Fruit fly (Drosophila melanogaster) whole organism, embryonic: ENCODE results near the gene CG4658.

Experiments
- Antp ChIP-seq: fragments of 200-800 bp; sonication (Bioruptor generic); optimal IDR thresholded peaks from 3 replicates; lab custom pipeline; 2016; ENCODE audit warnings: missing biosample characterization, missing genetic modification characterization
- CG10274 ChIP-seq: fragments of 200-800 bp; sonication (Bioruptor generic); optimal IDR thresholded peaks from 3 replicates; lab custom pipeline; 2017; ENCODE audit warnings: missing biosample characterization, mild to moderate bottlenecking, missing genetic modification characterization
- CG10462 ChIP-seq: fragments of 200-800 bp; sonication (Bioruptor generic); optimal IDR thresholded peaks from 2 replicates; lab custom pipeline; 2016; ENCODE audit warnings: missing biosample characterization, missing genetic modification characterization
- CG10959 ChIP-seq: fragments of 200-800 bp; sonication (Bioruptor generic); IDR thresholded peaks from 2 replicates; pipeline ENCODE4 v1.3.6; 2022; ENCODE audit warnings: missing biosample characterization, missing genetic modification characterization
- CG11398 ChIP-seq: fragments of 200-800 bp; sonication (Bioruptor generic); optimal IDR thresholded peaks from 2 replicates; lab custom pipeline; 2016; ENCODE audit warnings: missing biosample characterization, missing genetic modification characterization
- CG12219 ChIP-seq: fragments of 200-800 bp; sonication (Bioruptor generic); optimal IDR thresholded peaks from 3 replicates; lab custom pipeline; 2018; ENCODE audit warnings: missing biosample characterization, mild to moderate bottlenecking, missing genetic modification characterization
- CG12236 ChIP-seq: fragments of 200-800 bp; sonication (Bioruptor generic); optimal IDR thresholded peaks from 2 replicates; lab custom pipeline; 2016; ENCODE audit warnings: missing biosample characterization, missing genetic modification characterization
- CG12744 ChIP-seq: fragments of 200-800 bp; sonication (Bioruptor generic); optimal IDR thresholded peaks from 2 replicates; lab custom pipeline; 2016; ENCODE audit warnings: missing biosample characterization, missing genetic modification characterization
- CG13123 ChIP-seq: fragments of 200-800 bp; sonication (Bioruptor generic); optimal IDR thresholded peaks from 2 replicates; lab custom pipeline; 2016; ENCODE audit warnings: missing biosample characterization, missing genetic modification characterization
- CG14441 ChIP-seq: fragments of 200-800 bp; sonication (Bioruptor generic); IDR thresholded peaks from 2 replicates; pipeline ENCODE4 v1.3.6; 2022; ENCODE audit warnings: missing biosample characterization, missing genetic modification characterization
- CG14965 ChIP-seq: fragments of 200-800 bp; sonication (Bioruptor generic); optimal IDR thresholded peaks from 2 replicates; lab custom pipeline; 2016; ENCODE audit warnings: missing biosample characterization, missing genetic modification characterization, borderline replicate concordance
- CG15514 ChIP-seq: fragments of 200-800 bp; sonication (Bioruptor generic); optimal IDR thresholded peaks from 3 replicates; lab custom pipeline; 2017; ENCODE audit warnings: missing biosample characterization, missing genetic modification characterization, mild to moderate bottlenecking, moderate library complexity, missing genetic modification reagents
- CG17612 ChIP-seq: fragments of 200-800 bp; sonication (Bioruptor generic); IDR thresholded peaks from 2 replicates; pipeline ENCODE4 v1.3.6; 2022; ENCODE audit warnings: missing biosample characterization, missing genetic modification characterization
- CG2678 ChIP-seq: fragments of 200-800 bp; sonication (Bioruptor generic); optimal IDR thresholded peaks from 3 replicates; lab custom pipeline; 2019; ENCODE audit warnings: missing biosample characterization, mild to moderate bottlenecking, missing genetic modification characterization, moderate library complexity
- CG34422 ChIP-seq: fragments of 200-800 bp; sonication (Bioruptor generic); IDR thresholded peaks from 3 replicates; pipeline ENCODE4 v1.3.6; 2022; ENCODE audit warnings: missing biosample characterization, missing genetic modification characterization
- CG42726 ChIP-seq: fragments of 200-800 bp; sonication (Bioruptor generic); IDR thresholded peaks from 2 replicates; pipeline ENCODE4 v1.3.6; 2022; ENCODE audit warnings: missing biosample characterization, missing genetic modification characterization; ENCODE audit not compliant: partially characterized antibody
- CG4282 ChIP-seq: fragments of 200-800 bp; sonication (Bioruptor generic); optimal IDR thresholded peaks from 2 replicates; lab custom pipeline; 2016; ENCODE audit warnings: missing biosample characterization, missing genetic modification characterization
- CG5180 ChIP-seq: fragments of 200-800 bp; sonication (Bioruptor generic); optimal IDR thresholded peaks from 3 replicates; lab custom pipeline; 2017; ENCODE audit warnings: missing biosample characterization, missing genetic modification characterization, mild to moderate bottlenecking, moderate library complexity, missing genetic modification reagents
- CG6683 ChIP-seq: fragments of 200-800 bp; sonication (Bioruptor generic); optimal IDR thresholded peaks from 2 replicates; lab custom pipeline; 2017; ENCODE audit warnings: missing biosample characterization, mild to moderate bottlenecking, missing genetic modification characterization, missing genetic modification reagents
- CG6854 ChIP-seq: fragments of 200-800 bp; sonication (Bioruptor generic); optimal IDR thresholded peaks from 3 replicates; lab custom pipeline; 2017; ENCODE audit warnings: missing biosample characterization, mild to moderate bottlenecking, missing genetic modification characterization
- CG7372 ChIP-seq: fragments of 200-800 bp; sonication (Bioruptor generic); IDR thresholded peaks from 2 replicates; pipeline ENCODE4 v1.3.6; 2022; ENCODE audit warnings: missing biosample characterization, missing genetic modification characterization
- CG7556 ChIP-seq: fragments of 200-800 bp; sonication (Bioruptor generic); optimal IDR thresholded peaks from 2 replicates; lab custom pipeline; 2017; ENCODE audit warnings: missing biosample characterization, mild to moderate bottlenecking, missing genetic modification characterization
- CG8765 ChIP-seq: fragments of 200-800 bp; sonication (Bioruptor generic); IDR thresholded peaks from 2 replicates; pipeline ENCODE4 v1.3.6; 2022; ENCODE audit warnings: missing biosample characterization, missing genetic modification characterization
- CG9437 ChIP-seq: fragments of 200-800 bp; sonication (Bioruptor generic); optimal IDR thresholded peaks from 2 replicates; lab custom pipeline; 2018; ENCODE audit warnings: missing biosample characterization, mild to moderate bottlenecking, missing genetic modification characterization
- CG9876 ChIP-seq: fragments of 200-800 bp; sonication (Bioruptor generic); optimal IDR thresholded peaks from 2 replicates; lab custom pipeline; 2016; ENCODE audit warnings: missing biosample characterization, missing genetic modification characterization
- Camta ChIP-seq: fragments of 200-800 bp; sonication (Bioruptor generic); optimal IDR thresholded peaks from 2 replicates; lab custom pipeline; 2016; ENCODE audit warnings: missing biosample characterization, missing genetic modification characterization
- Drgx ChIP-seq: fragments of 200-800 bp; sonication (Bioruptor generic); IDR thresholded peaks from 2 replicates; pipeline ENCODE4 v1.3.6; 2022; ENCODE audit warnings: missing biosample characterization, missing genetic modification characterization
- HmgD ChIP-seq: fragments of 200-800 bp; sonication (Bioruptor generic); optimal IDR thresholded peaks from 3 replicates; lab custom pipeline; 2016; ENCODE audit warnings: missing biosample characterization, missing genetic modification characterization
- Nf-YB ChIP-seq: fragments of 200-800 bp; sonication (Bioruptor generic); optimal IDR thresholded peaks from 3 replicates; lab custom pipeline; 2019; ENCODE audit warnings: missing biosample characterization, mild to moderate bottlenecking, missing genetic modification characterization, moderate library complexity
- Optix ChIP-seq: fragments of 200-800 bp; sonication (Bioruptor generic); IDR thresholded peaks from 3 replicates; pipeline ENCODE4 v1.3.6; 2022; ENCODE audit warnings: missing biosample characterization, missing genetic modification characterization
- ash1 ChIP-seq: fragments of 200-800 bp; sonication (Bioruptor generic); optimal IDR thresholded peaks from 2 replicates; lab custom pipeline; 2018; ENCODE audit warnings: missing biosample characterization, mild to moderate bottlenecking, missing genetic modification characterization
- br ChIP-seq: fragments of >200 bp; optimal IDR thresholded peaks from 2 replicates; lab custom pipeline; 2017
- cato ChIP-seq: fragments of 200-800 bp; sonication (Bioruptor generic); optimal IDR thresholded peaks from 2 replicates; lab custom pipeline; 2016; ENCODE audit warnings: missing biosample characterization, missing genetic modification characterization, borderline replicate concordance
- da ChIP-seq: fragments of 200-800 bp; sonication (Bioruptor generic); optimal IDR thresholded peaks from 2 replicates; lab custom pipeline; 2016; ENCODE audit warnings: missing biosample characterization, missing genetic modification characterization
- dmrt11E ChIP-seq: fragments of 200-800 bp; sonication (Bioruptor generic); optimal IDR thresholded peaks from 3 replicates; lab custom pipeline; 2018; ENCODE audit warnings: missing biosample characterization, mild to moderate bottlenecking, missing genetic modification characterization, moderate library complexity
- dmrt99B ChIP-seq: fragments of 200-800 bp; sonication (Bioruptor generic); optimal IDR thresholded peaks from 2 replicates; lab custom pipeline; 2018; ENCODE audit warnings: missing biosample characterization, mild to moderate bottlenecking, missing genetic modification characterization, moderate library complexity
- exex ChIP-seq: fragments of 200-800 bp; sonication (Bioruptor generic); optimal IDR thresholded peaks from 4 replicates; lab custom pipeline; 2018; ENCODE audit warnings: missing biosample characterization, mild to moderate bottlenecking, missing genetic modification characterization, moderate library complexity
- insv ChIP-seq, 2 experiments: fragments of 200-800 bp; sonication (Bioruptor generic); optimal IDR thresholded peaks; 3 replicates each; lab custom pipeline; 2016 to 2018; ENCODE audit warnings: missing biosample characterization in 2 of 2, missing genetic modification characterization in 2 of 2
- jigr1 ChIP-seq: fragments of 200-800 bp; sonication (Bioruptor generic); IDR thresholded peaks from 3 replicates; pipeline ENCODE4 v1.3.6; 2022; ENCODE audit warnings: missing biosample characterization, missing genetic modification characterization
- klu ChIP-seq: fragments of 200-800 bp; sonication (Bioruptor generic); IDR thresholded peaks from 2 replicates; pipeline ENCODE4 v1.3.6; 2022; ENCODE audit warnings: missing biosample characterization, missing genetic modification characterization
- kni ChIP-seq: fragments of 200-800 bp; sonication (Bioruptor generic); optimal IDR thresholded peaks from 3 replicates; lab custom pipeline; 2017; ENCODE audit warnings: mild to moderate bottlenecking, missing biosample characterization, missing genetic modification reagents, missing genetic modification characterization
- lov ChIP-seq, 2 experiments: fragments of 200-800 bp in 1 of 2; fragments of >200 bp in 1 of 2; sonication (Bioruptor generic) in 1 of 2; IDR thresholded peaks in 1 of 2; optimal IDR thresholded peaks in 1 of 2; 2 replicates in 1 of 2; 3 replicates in 1 of 2; pipeline versions ENCODE4 v1.3.6 to Lab custom; 2017 to 2022; ENCODE audit warnings: missing biosample characterization in 1 of 2, missing genetic modification characterization in 1 of 2
- pita ChIP-seq: fragments of 200-800 bp; sonication (Bioruptor generic); optimal IDR thresholded peaks from 2 replicates; lab custom pipeline; 2017; ENCODE audit warnings: missing biosample characterization, mild to moderate bottlenecking, missing genetic modification characterization
- salm ChIP-seq: fragments of 200-800 bp; sonication (Bioruptor generic); optimal IDR thresholded peaks from 2 replicates; lab custom pipeline; 2018; ENCODE audit warnings: missing biosample characterization, mild to moderate bottlenecking, missing genetic modification characterization
- sens-2 ChIP-seq: fragments of 200-800 bp; sonication (Bioruptor generic); IDR thresholded peaks from 2 replicates; pipeline ENCODE4 v1.3.6; 2022; ENCODE audit warnings: missing biosample characterization, missing genetic modification characterization
- slou ChIP-seq: fragments of 200-800 bp; sonication (Bioruptor generic); optimal IDR thresholded peaks from 3 replicates; lab custom pipeline; 2016; ENCODE audit warnings: missing biosample characterization, missing genetic modification characterization
- sug ChIP-seq: fragments of 200-800 bp; optimal IDR thresholded peaks from 2 replicates; lab custom pipeline; 2019; ENCODE audit warnings: missing biosample characterization, mild to moderate bottlenecking, missing genetic modification characterization, moderate library complexity
- usp ChIP-seq: fragments of >200 bp; optimal IDR thresholded peaks from 2 replicates; lab custom pipeline; 2017; ENCODE audit warnings: missing biosample characterization, missing genetic modification characterization
- zf30C ChIP-seq: fragments of 200-800 bp; sonication (Bioruptor generic); optimal IDR thresholded peaks from 3 replicates; lab custom pipeline; 2018; ENCODE audit warnings: missing biosample characterization, mild to moderate bottlenecking, missing genetic modification characterization

CG4658 gene

DNA sequence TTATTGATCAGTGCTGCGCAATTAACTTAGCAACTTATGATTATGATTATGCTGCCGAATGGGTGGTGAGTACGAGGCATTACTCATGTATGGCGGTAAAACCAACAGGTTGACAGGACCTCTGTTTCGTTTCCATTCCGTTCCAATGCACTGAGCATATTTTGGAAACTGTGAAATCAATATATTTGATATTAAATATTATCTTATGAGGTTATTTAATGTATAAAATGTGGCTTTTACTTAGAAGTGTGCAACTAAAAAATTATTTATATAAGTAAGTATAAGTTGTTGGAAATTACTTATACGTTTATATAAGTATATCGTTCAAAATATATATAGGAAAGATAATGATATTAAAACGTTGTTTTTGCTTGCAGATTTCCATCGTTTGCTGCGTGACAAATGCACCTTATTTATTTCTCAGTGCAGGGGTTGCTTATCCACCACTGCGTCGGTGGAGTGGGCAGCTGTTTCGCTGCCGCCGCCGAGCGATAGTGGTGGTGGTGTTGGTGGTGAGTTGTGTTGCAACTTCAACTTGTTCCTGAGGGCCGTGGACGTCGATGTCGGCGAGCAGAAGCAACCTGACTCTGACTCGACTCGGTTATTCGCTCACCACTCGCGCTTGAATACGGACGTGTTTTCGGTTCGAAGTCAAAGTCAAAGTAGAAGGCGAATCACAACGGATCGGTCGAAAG, 27.3 kb downstream of the CG4658 start, which contains the start of gene bib (continued):
- TF ChIP-seq CG14441 (GFP tag; lab: Robert Waterston, UW) (peak; percentile 58; the same call in 1 of the 2 replicates), CG7372 (GFP tag; lab: Robert Waterston, UW) (no peak), klu (no peak; the same call in 1 of the 2 replicates), CG6683 (GFP tag; lab: Kevin White, UChicago) (peak; percentile 65), CG10959 (GFP tag; lab: Robert Waterston, UW) (peak; percentile 79), jigr1 (GFP tag; lab: Robert Waterston, UW) (0 out of 3 replicates have a peak, but pooled peaks have one; percentile 15), CG6854 (GFP tag; lab: Kevin White, UChicago) (peak; percentile 67), Nf-YB (GFP tag; lab: Kevin White, UChicago) (peak; percentile 70), CG13123 (GFP tag; lab: Kevin White, UChicago) (peak; percentile 65), sug (tag; lab: Kevin White, UChicago) (no peak), CG11398 (GFP tag; lab: Kevin White, UChicago) (no peak), CG15514 (GFP tag; lab: Kevin White, UChicago) (peak; percentile 52), CG5180 (GFP tag; lab: Kevin White, UChicago) (peak; percentile 96), CG12219 (GFP tag; lab: Kevin White, UChicago) (peak; percentile 65), Antp (GFP tag; lab: Kevin White, UChicago) (peak; percentile 10), HmgD (no peak), Camta (GFP tag; lab: Kevin White, UChicago) (no peak), CG34422 (GFP tag; lab: Robert Waterston, UW) (peak; percentile 37; the same call in 1 of the 3 replicates), exex (tag; lab: Kevin White, UChicago) (peak; percentile 31), CG17612 (GFP tag; lab: Robert Waterston, UW) (no peak), CG2678 (tag; lab: Kevin White, UChicago) (peak; percentile 90), cato (GFP tag; lab: Kevin White, UChicago) (peak; percentile 66), CG4282 (GFP tag; lab: Kevin White, UChicago) (no peak), ash1 (GFP tag; lab: Kevin White, UChicago) (no peak), CG9437 (GFP tag; lab: Kevin White, UChicago) (peak; percentile 80), CG10462 (GFP tag; lab: Kevin White, UChicago) (peak; percentile 82), salm (tag; lab: Kevin White, UChicago) (peak; percentile 68), CG12744 (GFP tag; lab: Kevin White, UChicago) (no peak), sens-2 (GFP tag; lab: Robert Waterston, UW) (peak; percentile 42; the same call in 1 of the 2 replicates), insv (GFP tag; optimal IDR thresholded peaks at IDR 0.05; lab: Kevin White, UChicago) (peak in 1 of 2 experiments; percentile 25), slou (peak; percentile 61), CG7556 (GFP tag; lab: Kevin White, UChicago) (peak; percentile 95), usp (GFP tag; lab: Kevin White, UChicago) (no peak), CG12236 (GFP tag; lab: Kevin White, UChicago) (no peak), CG42726 (GFP tag; lab: Robert Waterston, UW) (peak; percentile 32; the same call in 1 of the 2 replicates), CG14965 (no peak), CG9876 (GFP tag; lab: Kevin White, UChicago) (no peak), Drgx (GFP tag; lab: Robert Waterston, UW) (peak; percentile 72), zf30C (peak; percentile 99), CG8765 (peak; percentile 39; the same call in 1 of the 2 replicates), pita (no peak), dmrt99B (tag; lab: Kevin White, UChicago) (peak; percentile 88), CG10274 (GFP tag; lab: Kevin White, UChicago) (peak; percentile 16), lov (optimal IDR thresholded peaks at IDR 0.05; lab: Kevin White, UChicago) (no peak), lov (GFP tag; IDR thresholded peaks at IDR 0.05; lab: Robert Waterston, UW) (peak; percentile 64; the same call in 1 of the 3 replicates), dmrt11E (tag; lab: Kevin White, UChicago) (peak; percentile 96), Optix (GFP tag; lab: Robert Waterston, UW) (no peak), br (lab: Kevin White, UChicago) (no peak), da (no peak), kni (GFP tag; lab: Kevin White, UChicago) (peak; percentile 68)
